Fruit fly (Drosophila melanogaster) whole organism, embryonic: ENCODE results near the gene CG6733.

Experiments used
- CG10274 ChIP-seq: fragments of 200-800 bp; sonication (Bioruptor generic); optimal IDR thresholded peaks from 3 replicates; lab custom pipeline; 2017; ENCODE audit warnings: missing biosample characterization, mild to moderate bottlenecking, missing genetic modification characterization
- CG10543 ChIP-seq: fragments of 200-800 bp; sonication (Bioruptor generic); optimal IDR thresholded peaks from 3 replicates; lab custom pipeline; 2017; ENCODE audit warnings: missing biosample characterization, mild to moderate bottlenecking, missing genetic modification characterization, moderate library complexity
- CG12299 ChIP-seq: fragments of 200-800 bp; sonication (Bioruptor generic); optimal IDR thresholded peaks from 2 replicates; lab custom pipeline; 2018; ENCODE audit warnings: missing biosample characterization, mild to moderate bottlenecking, missing genetic modification characterization
- CG1233 ChIP-seq: fragments of 200-800 bp; sonication (Bioruptor generic); optimal IDR thresholded peaks from 4 replicates; lab custom pipeline; 2018; ENCODE audit warnings: missing biosample characterization, mild to moderate bottlenecking, missing genetic modification characterization
- CG14014 ChIP-seq: fragments of 200-800 bp; sonication (Bioruptor generic); IDR thresholded peaks from 2 replicates; pipeline ENCODE4 v1.3.6; 2022; ENCODE audit warnings: missing biosample characterization, missing genetic modification characterization
- CG14860 ChIP-seq: fragments of 200-800 bp; sonication (Bioruptor generic); IDR thresholded peaks from 3 replicates; pipeline ENCODE4 v1.3.6; 2022; ENCODE audit warnings: missing biosample characterization, missing genetic modification characterization; ENCODE audit not compliant: partially characterized antibody
- CG17186 ChIP-seq: fragments of 200-800 bp; sonication (Bioruptor generic); optimal IDR thresholded peaks from 3 replicates; lab custom pipeline; 2017; ENCODE audit warnings: missing biosample characterization, missing genetic modification reagents, missing genetic modification characterization
- CG1792 ChIP-seq: fragments of 200-800 bp; sonication (Bioruptor generic); optimal IDR thresholded peaks from 2 replicates; lab custom pipeline; 2016; ENCODE audit warnings: missing biosample characterization, missing genetic modification characterization
- CG2120 ChIP-seq: fragments of 200-800 bp; sonication (Bioruptor generic); optimal IDR thresholded peaks from 3 replicates; lab custom pipeline; 2016; ENCODE audit warnings: missing biosample characterization, missing genetic modification characterization
- CG2199 ChIP-seq: fragments of 200-800 bp; sonication (Bioruptor generic); IDR thresholded peaks from 3 replicates; pipeline ENCODE4 v1.3.6; 2022; ENCODE audit warnings: missing biosample characterization, missing genetic modification characterization
- CG2875 ChIP-seq: fragments of 200-800 bp; sonication (Bioruptor generic); optimal IDR thresholded peaks from 2 replicates; lab custom pipeline; 2017; ENCODE audit warnings: missing biosample characterization, mild to moderate bottlenecking, missing genetic modification characterization, missing genetic modification reagents
- CG34224 ChIP-seq: fragments of 200-800 bp; sonication (Bioruptor generic); IDR thresholded peaks from 3 replicates; pipeline ENCODE4 v1.3.6; 2022; ENCODE audit warnings: missing biosample characterization, missing genetic modification characterization; ENCODE audit not compliant: partially characterized antibody
- CG34376 ChIP-seq: fragments of 200-800 bp; sonication (Bioruptor generic); optimal IDR thresholded peaks from 2 replicates; lab custom pipeline; 2018; ENCODE audit warnings: missing biosample characterization, mild to moderate bottlenecking, missing genetic modification characterization
- CG42726 ChIP-seq: fragments of 200-800 bp; sonication (Bioruptor generic); IDR thresholded peaks from 2 replicates; pipeline ENCODE4 v1.3.6; 2022; ENCODE audit warnings: missing biosample characterization, missing genetic modification characterization; ENCODE audit not compliant: partially characterized antibody
- CG6654 ChIP-seq: fragments of 200-800 bp; sonication (Bioruptor generic); optimal IDR thresholded peaks from 2 replicates; lab custom pipeline; 2017; ENCODE audit warnings: missing biosample characterization, mild to moderate bottlenecking, missing genetic modification characterization
- CG6791 ChIP-seq: fragments of 200-800 bp; sonication (Bioruptor generic); IDR thresholded peaks from 3 replicates; pipeline ENCODE4 v1.3.6; 2022; ENCODE audit warnings: missing biosample characterization, missing genetic modification characterization; ENCODE audit not compliant: partially characterized antibody
- CG6854 ChIP-seq: fragments of 200-800 bp; sonication (Bioruptor generic); optimal IDR thresholded peaks from 3 replicates; lab custom pipeline; 2017; ENCODE audit warnings: missing biosample characterization, mild to moderate bottlenecking, missing genetic modification characterization
- CoRest ChIP-seq: fragments of 200-800 bp; sonication (Bioruptor generic); optimal IDR thresholded peaks from 3 replicates; lab custom pipeline; 2018; ENCODE audit warnings: missing biosample characterization, mild to moderate bottlenecking, missing genetic modification characterization, moderate library complexity
- CrebB ChIP-seq: fragments of 200-800 bp; sonication (Bioruptor generic); optimal IDR thresholded peaks from 3 replicates; lab custom pipeline; 2018; ENCODE audit warnings: missing biosample characterization, mild to moderate bottlenecking, missing genetic modification characterization
- Ets65A ChIP-seq: fragments of 200-800 bp; sonication (Bioruptor generic); peaks from one replicate; lab custom pipeline; 2016; ENCODE audit warnings: missing biosample characterization, missing genetic modification characterization
- H15 ChIP-seq: fragments of 200-800 bp; sonication (Bioruptor generic); IDR thresholded peaks from 3 replicates; pipeline ENCODE4 v1.3.6; 2022; ENCODE audit warnings: missing biosample characterization, missing genetic modification characterization
- Hmx ChIP-seq: fragments of 200-800 bp; sonication (Bioruptor generic); optimal IDR thresholded peaks from 2 replicates; lab custom pipeline; 2016; ENCODE audit warnings: missing biosample characterization, missing genetic modification characterization
- Meics ChIP-seq: fragments of 200-800 bp; sonication (Bioruptor generic); optimal IDR thresholded peaks from 2 replicates; lab custom pipeline; 2017; ENCODE audit warnings: missing biosample characterization, mild to moderate bottlenecking, missing genetic modification characterization
- Ssrp ChIP-seq: fragments of 200-800 bp; sonication (Bioruptor generic); optimal IDR thresholded peaks from 2 replicates; lab custom pipeline; 2018; ENCODE audit warnings: missing biosample characterization, mild to moderate bottlenecking, missing genetic modification characterization, moderate library complexity
- Stat92E ChIP-seq, 3 experiments: fragments of >200 bp in 2 of 3; fragments of 200-800 bp in 1 of 3; sonication (Bioruptor generic) in 1 of 3; optimal IDR thresholded peaks; 2 replicates each; lab custom pipeline; 2017 to 2019; ENCODE audit warnings: missing biosample characterization in 3 of 3, missing genetic modification characterization in 3 of 3, mild to moderate bottlenecking in 1 of 3, moderate library complexity in 1 of 3
- YL-1 ChIP-seq: fragments of 200-800 bp; sonication (Bioruptor generic); optimal IDR thresholded peaks from 3 replicates; lab custom pipeline; 2017; ENCODE audit warnings: missing biosample characterization, mild to moderate bottlenecking, missing genetic modification characterization
- al ChIP-seq: fragments of 200-800 bp; sonication (Bioruptor generic); IDR thresholded peaks from 2 replicates; pipeline ENCODE4 v1.3.6; 2022; ENCODE audit warnings: missing biosample characterization, missing genetic modification characterization
- ara ChIP-seq: fragments of 200-800 bp; sonication (Bioruptor generic); IDR thresholded peaks from 2 replicates; pipeline ENCODE4 v1.3.6; 2022; ENCODE audit warnings: missing biosample characterization, missing genetic modification characterization
- bab2 ChIP-seq: fragments of 200-800 bp; sonication (Bioruptor generic); optimal IDR thresholded peaks from 2 replicates; lab custom pipeline; 2016; ENCODE audit warnings: missing biosample characterization, missing genetic modification characterization
- bcd ChIP-seq: fragments of 200-800 bp; sonication (Bioruptor generic); optimal IDR thresholded peaks from 2 replicates; lab custom pipeline; 2017; ENCODE audit warnings: missing biosample characterization, mild to moderate bottlenecking, missing genetic modification characterization
- chn ChIP-seq: fragments of 200-800 bp; sonication (Bioruptor generic); optimal IDR thresholded peaks from 2 replicates; lab custom pipeline; 2016; ENCODE audit warnings: missing biosample characterization, missing genetic modification characterization
- crp ChIP-seq, 2 experiments: fragments of 200-800 bp; sonication (Bioruptor generic); optimal IDR thresholded peaks; 2 replicates in 1 of 2; 3 replicates in 1 of 2; lab custom pipeline; 2017; ENCODE audit warnings: missing biosample characterization in 2 of 2, missing genetic modification characterization in 2 of 2, mild to moderate bottlenecking in 1 of 2, moderate library complexity in 1 of 2
- danr ChIP-seq: fragments of 200-800 bp; sonication (Bioruptor generic); IDR thresholded peaks from 2 replicates; pipeline ENCODE4 v1.3.6; 2022; ENCODE audit warnings: missing biosample characterization, missing genetic modification characterization
- dysf ChIP-seq: fragments of 200-800 bp; sonication (Bioruptor generic); IDR thresholded peaks from 3 replicates; pipeline ENCODE4 v1.3.6; 2022; ENCODE audit warnings: missing biosample characterization, missing genetic modification characterization
- gcm ChIP-seq: fragments of 200-800 bp; sonication (Bioruptor generic); optimal IDR thresholded peaks from 2 replicates; lab custom pipeline; 2019; ENCODE audit warnings: missing biosample characterization, mild to moderate bottlenecking, missing genetic modification characterization, moderate library complexity
- klu ChIP-seq: fragments of 200-800 bp; sonication (Bioruptor generic); IDR thresholded peaks from 2 replicates; pipeline ENCODE4 v1.3.6; 2022; ENCODE audit warnings: missing biosample characterization, missing genetic modification characterization
- lab ChIP-seq: fragments of 200-800 bp; sonication (Bioruptor generic); optimal IDR thresholded peaks from 3 replicates; lab custom pipeline; 2017; ENCODE audit warnings: missing biosample characterization, missing genetic modification characterization, mild to moderate bottlenecking, moderate library complexity, missing genetic modification reagents
- maf-S ChIP-seq: fragments of 200-800 bp; sonication (Bioruptor generic); optimal IDR thresholded peaks from 2 replicates; lab custom pipeline; 2016; ENCODE audit warnings: missing biosample characterization, missing genetic modification characterization
- onecut ChIP-seq: fragments of 200-800 bp; sonication (Bioruptor generic); IDR thresholded peaks from 2 replicates; pipeline ENCODE4 v1.3.6; 2022; ENCODE audit warnings: missing biosample characterization, missing genetic modification characterization
- org-1 ChIP-seq: fragments of 200-800 bp; sonication (Bioruptor generic); optimal IDR thresholded peaks from 2 replicates; lab custom pipeline; 2017; ENCODE audit warnings: missing biosample characterization, missing genetic modification characterization
- prd ChIP-seq, 3 experiments: fragments of >200 bp in 2 of 3; fragments of 200-800 bp in 1 of 3; sonication (Bioruptor generic) in 1 of 3; optimal IDR thresholded peaks in 2 of 3; IDR thresholded peaks in 1 of 3; 2 replicates in 2 of 3; 3 replicates in 1 of 3; pipeline versions ENCODE4 v1.3.6 to Lab custom; 2017 to 2022; ENCODE audit warnings: missing biosample characterization in 1 of 3, missing genetic modification characterization in 1 of 3
- salm ChIP-seq: fragments of 200-800 bp; sonication (Bioruptor generic); optimal IDR thresholded peaks from 2 replicates; lab custom pipeline; 2018; ENCODE audit warnings: missing biosample characterization, mild to moderate bottlenecking, missing genetic modification characterization
- sc ChIP-seq, 3 experiments: fragments of >200 bp in 2 of 3; fragments of 200-800 bp in 1 of 3; sonication (Bioruptor generic) in 1 of 3; optimal IDR thresholded peaks; 2 replicates in 2 of 3; 3 replicates in 1 of 3; lab custom pipeline; 2017; ENCODE audit warnings: mild to moderate bottlenecking in 1 of 3, missing biosample characterization in 1 of 3, missing genetic modification characterization in 1 of 3, missing genetic modification reagents in 1 of 3
- slp2 ChIP-seq: fragments of 200-800 bp; sonication (Bioruptor generic); optimal IDR thresholded peaks from 2 replicates; lab custom pipeline; 2016; ENCODE audit warnings: missing biosample characterization, missing genetic modification characterization
- tap ChIP-seq: fragments of 200-800 bp; optimal IDR thresholded peaks from 3 replicates; lab custom pipeline; 2019; ENCODE audit warnings: missing biosample characterization, mild to moderate bottlenecking, missing genetic modification characterization, moderate library complexity
- tna ChIP-seq: fragments of 200-800 bp; sonication (Bioruptor generic); IDR thresholded peaks from 2 replicates; pipeline ENCODE4 v1.3.6; 2022; ENCODE audit warnings: missing biosample characterization, missing genetic modification characterization; ENCODE audit not compliant: partially characterized antibody
- trh ChIP-seq: fragments of 200-800 bp; sonication (Bioruptor generic); optimal IDR thresholded peaks from 2 replicates; lab custom pipeline; 2016; ENCODE audit warnings: missing biosample characterization, missing genetic modification characterization
- tx ChIP-seq: fragments of 200-800 bp; sonication (Bioruptor generic); optimal IDR thresholded peaks from 2 replicates; lab custom pipeline; 2016; ENCODE audit warnings: missing biosample characterization, missing genetic modification characterization

The CG6733 gene

DNA sequence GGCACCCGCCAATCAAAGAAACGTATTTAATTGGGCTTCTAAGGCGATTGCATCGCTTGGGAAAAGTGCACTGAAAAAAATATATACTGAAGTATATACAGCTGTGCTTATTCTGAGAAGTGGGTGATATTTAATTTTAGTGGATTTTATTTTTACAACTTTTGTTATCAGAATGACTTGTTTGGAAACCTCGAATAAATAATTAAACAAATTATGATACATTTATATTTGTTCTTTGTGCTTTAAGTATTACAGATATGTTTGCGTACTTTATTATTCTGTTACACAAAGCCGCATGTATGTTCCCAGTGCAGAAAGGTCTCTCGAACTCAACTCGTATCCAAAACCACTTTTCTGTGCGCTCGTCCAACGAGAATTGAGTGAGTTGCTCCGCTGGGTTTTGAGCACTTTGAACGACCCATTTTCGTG is 48.8 kb upstream of the CG6733 start (continued):
- TF ChIP-seq klu: peak; percentile 35; the same call in 1 of the 2 replicates
- peak; percentile 58 for TF ChIP-seq CG10543 (GFP tag; lab: Kevin White, UChicago)
- TF ChIP-seq YL-1 (GFP tag; lab: Kevin White, UChicago): no peak
- peak in 1 of 2 experiments; percentile 20 for TF ChIP-seq crp (GFP tag; optimal IDR thresholded peaks at IDR 0.05; lab: Kevin White, UChicago)
- peak; percentile 43 for TF ChIP-seq CG10274
- peak; percentile 86 for TF ChIP-seq dysf (GFP tag; lab: Robert Waterston, UW)
- peak; percentile 57 for TF ChIP-seq CG2120
- peak; percentile 59 for TF ChIP-seq trh (GFP tag; lab: Kevin White, UChicago)
- TF ChIP-seq CG34224 (GFP tag; lab: Robert Waterston, UW): no peak
- TF ChIP-seq bcd (GFP tag; lab: Kevin White, UChicago): peak; percentile 71
- TF ChIP-seq prd (optimal IDR thresholded peaks at IDR 0.05; lab: Kevin White, UChicago): no peak
- peak; percentile 75 for TF ChIP-seq prd (GFP tag; IDR thresholded peaks at IDR 0.05; lab: Robert Waterston, UW)
- no peak for TF ChIP-seq sc (optimal IDR thresholded peaks at IDR 0.05; lab: Kevin White, UChicago)
- peak; percentile 62 for TF ChIP-seq sc (GFP tag; optimal IDR thresholded peaks at IDR 0.05; lab: Kevin White, UChicago)
- TF ChIP-seq CG42726 (GFP tag; lab: Robert Waterston, UW): no peak
- peak in 1 of 3 experiments; percentile 32 for TF ChIP-seq Stat92E (GFP tag; optimal IDR thresholded peaks at IDR 0.05; lab: Kevin White, UChicago)
- TF ChIP-seq al: peak; percentile 55
- TF ChIP-seq tna: no peak
- TF ChIP-seq CG17186: no peak
- peak; percentile 95 for TF ChIP-seq Ets65A (GFP tag; lab: Kevin White, UChicago)
- peak; percentile 60 for TF ChIP-seq CG6854 (GFP tag; lab: Kevin White, UChicago)
- peak; percentile 58 for TF ChIP-seq onecut (GFP tag; lab: Robert Waterston, UW)
- TF ChIP-seq CG34376: peak; percentile 34
- peak; percentile 61 for TF ChIP-seq CG12299
- no peak for TF ChIP-seq CG6791 (GFP tag; lab: Robert Waterston, UW)
- TF ChIP-seq tx (GFP tag; lab: Kevin White, UChicago): peak; percentile 31
- peak; percentile 79 for TF ChIP-seq Ssrp
- peak; percentile 50 for TF ChIP-seq maf-S (GFP tag; lab: Kevin White, UChicago)
- peak; percentile 39 for TF ChIP-seq CrebB (tag; lab: Kevin White, UChicago)
- TF ChIP-seq lab: peak; percentile 75
- TF ChIP-seq ara (GFP tag; lab: Robert Waterston, UW): peak; percentile 60; the same call in 1 of the 2 replicates
- peak; percentile 51; the same call in 1 of the 3 replicates for TF ChIP-seq H15 (GFP tag; lab: Robert Waterston, UW)
- peak; percentile 36; the same call in 1 of the 2 replicates for TF ChIP-seq danr
- peak; percentile 2 for TF ChIP-seq bab2 (GFP tag; lab: Kevin White, UChicago)
- TF ChIP-seq salm (tag; lab: Kevin White, UChicago): peak; percentile 30
- peak; percentile 46 for TF ChIP-seq slp2 (GFP tag; lab: Kevin White, UChicago)
- peak; percentile 72 for TF ChIP-seq Meics
- TF ChIP-seq Hmx (GFP tag; lab: Kevin White, UChicago): peak; percentile 22
- peak; percentile 68 for TF ChIP-seq CG2875 (GFP tag; lab: Kevin White, UChicago)
- peak; percentile 62 for TF ChIP-seq CG1233 (GFP tag; lab: Kevin White, UChicago)
- TF ChIP-seq chn (GFP tag; lab: Kevin White, UChicago): peak; percentile 31
- no peak for TF ChIP-seq CG2199
- TF ChIP-seq org-1 (GFP tag; lab: Kevin White, UChicago): peak; percentile 63
- TF ChIP-seq CG1792 (GFP tag; lab: Kevin White, UChicago): peak; percentile 16
- TF ChIP-seq CG14014 (GFP tag; lab: Robert Waterston, UW): peak; percentile 63
- peak; percentile 89 for TF ChIP-seq CoRest (tag; lab: Kevin White, UChicago)
- peak; percentile 60 for TF ChIP-seq CG6654 (GFP tag; lab: Kevin White, UChicago)
- peak; percentile 76 for TF ChIP-seq gcm (GFP tag; lab: Kevin White, UChicago)
- no peak for TF ChIP-seq CG14860 (GFP tag; lab: Robert Waterston, UW)
- TF ChIP-seq tap (tag; lab: Kevin White, UChicago): peak; percentile 80
